Worm (Caenorhabditis elegans): ENCODE data around the gene C01G10.14.

C01G10.14 gene

ce11 chrV:15136772-15137171 lies 31.0 kb upstream of the C01G10.14 start, which contains the start of gene aipl-1:
Gene aipl-1 (minus strand): TSS chrV:15136801.
- TF ChIP-seq hlh-13 (GFP tag; optimal IDR thresholded peaks at IDR 0.05), result no peak
- no peak for TF ChIP-seq syd-9 (tag; optimal IDR thresholded peaks at IDR 0.05)
- TF ChIP-seq mec-3 (tag; optimal IDR thresholded peaks at IDR 0.05; ENCODE audit: borderline replicate concordance), result no peak
- TF ChIP-seq ceh-14 (tag; optimal IDR thresholded peaks at IDR 0.05), result peak; percentile 63
- no peak for TF ChIP-seq hlh-30 (tag; optimal IDR thresholded peaks at IDR 0.05; ENCODE audit: insufficient read depth)
- TF ChIP-seq Y22D7AL.16 (tag; optimal IDR thresholded peaks at IDR 0.05), result no peak
- peak; percentile 62 for TF ChIP-seq ceh-2 (tag; optimal IDR thresholded peaks at IDR 0.05)
- no peak for TF ChIP-seq ref-2 (tag; optimal IDR thresholded peaks at IDR 0.05)
- TF ChIP-seq ceh-30 (tag; optimal IDR thresholded peaks at IDR 0.05), result no peak
- no peak for TF ChIP-seq pax-1 (tag; optimal IDR thresholded peaks at IDR 0.05)
- TF ChIP-seq hlh-6 (tag; optimal IDR thresholded peaks at IDR 0.05), result no peak
- TF ChIP-seq lin-11 (tag; optimal IDR thresholded peaks at IDR 0.05), result no peak
- no peak for TF ChIP-seq elt-4 (tag; optimal IDR thresholded peaks at IDR 0.05)
- no peak for TF ChIP-seq pag-3 (tag; optimal IDR thresholded peaks at IDR 0.05; ENCODE audit: borderline replicate concordance)
- no peak for TF ChIP-seq unc-86 (tag; optimal IDR thresholded peaks at IDR 0.05)
- TF ChIP-seq T23F11.4 (GFP tag; optimal IDR thresholded peaks at IDR 0.05), result no peak
- TF ChIP-seq ceh-45 (GFP tag; IDR thresholded peaks at IDR 0.05), result no peak
- peak; percentile 91 for TF ChIP-seq ceh-31 (tag; optimal IDR thresholded peaks at IDR 0.05)
- no peak for TF ChIP-seq ttx-3 (tag; optimal IDR thresholded peaks at IDR 0.05)
- TF ChIP-seq pha-2 (tag; optimal IDR thresholded peaks at IDR 0.05), result no peak
- TF ChIP-seq ceh-48 (tag; optimal IDR thresholded peaks at IDR 0.05), result no peak
- peak; percentile 20 for TF ChIP-seq elt-2 (tag; optimal IDR thresholded peaks at IDR 0.05)
- peak; percentile 88 for TF ChIP-seq unc-42 (tag; optimal IDR thresholded peaks at IDR 0.05)
- no peak for TF ChIP-seq nhr-11 (tag; optimal IDR thresholded peaks at IDR 0.05)
- TF ChIP-seq nfya-1 (tag; optimal IDR thresholded peaks at IDR 0.05), result peak; percentile 35
- TF ChIP-seq che-1 (tag; optimal IDR thresholded peaks at IDR 0.05), result no peak
- no peak for TF ChIP-seq ceh-9 (tag; optimal IDR thresholded peaks at IDR 0.05)
- no peak for TF ChIP-seq fkh-6 (tag; optimal IDR thresholded peaks at IDR 0.05)
- no peak for TF ChIP-seq madf-2 (tag; optimal IDR thresholded peaks at IDR 0.05)
- no peak for TF ChIP-seq sox-2 (GFP tag; IDR thresholded peaks at IDR 0.05)
- TF ChIP-seq lim-6 (tag; optimal IDR thresholded peaks at IDR 0.05), result peak; percentile 8
- no peak for TF ChIP-seq pros-1 (tag; optimal IDR thresholded peaks at IDR 0.05)
- no peak for TF ChIP-seq pat-9 (tag; optimal IDR thresholded peaks at IDR 0.05)
- no peak for TF ChIP-seq gmeb-2 (tag; optimal IDR thresholded peaks at IDR 0.05)
- no peak for TF ChIP-seq ceh-18 (tag; optimal IDR thresholded peaks at IDR 0.05)
- no peak for TF ChIP-seq hlh-8 (tag; optimal IDR thresholded peaks at IDR 0.05)
- TF ChIP-seq unc-3 (GFP tag; conservative IDR thresholded peaks at IDR 0.05), result no peak
- peak; percentile 19 for TF ChIP-seq unc-3 (tag; optimal IDR thresholded peaks at IDR 0.05)
- TF ChIP-seq K02D7.2 (tag; optimal IDR thresholded peaks at IDR 0.05), result no peak
- peak; percentile 24 for TF ChIP-seq ets-4 (tag; optimal IDR thresholded peaks at IDR 0.05)
- TF ChIP-seq tbx-2 (tag; optimal IDR thresholded peaks at IDR 0.05), result peak; percentile 78
- no peak for TF ChIP-seq ztf-16 (tag; optimal IDR thresholded peaks at IDR 0.05)
- no peak for TF ChIP-seq hlh-15 (tag; optimal IDR thresholded peaks at IDR 0.05)
- no peak for TF ChIP-seq F13H6.1 (tag; optimal IDR thresholded peaks at IDR 0.05)
- TF ChIP-seq pha-4 (tag; optimal IDR thresholded peaks at IDR 0.05), result no peak
- no peak for TF ChIP-seq sox-4 (tag; optimal IDR thresholded peaks at IDR 0.05)
- peak; percentile 41 for TF ChIP-seq pqm-1 (tag; optimal IDR thresholded peaks at IDR 0.05)
- TF ChIP-seq C08G9.2 (tag; optimal IDR thresholded peaks at IDR 0.05), result peak; percentile 53
- TF ChIP-seq ceh-6 (GFP tag; optimal IDR thresholded peaks at IDR 0.05), result no peak
- TF ChIP-seq fax-1 (tag; optimal IDR thresholded peaks at IDR 0.05), result peak; percentile 36
- TF ChIP-seq npax-4 (tag; optimal IDR thresholded peaks at IDR 0.05), result no peak
- no peak for TF ChIP-seq ceh-24 (tag; optimal IDR thresholded peaks at IDR 0.05)
- no peak for TF ChIP-seq ceh-22 (tag; optimal IDR thresholded peaks at IDR 0.05)
- peak; percentile 38 for TF ChIP-seq ahr-1 (tag; optimal IDR thresholded peaks at IDR 0.05)
- TF ChIP-seq dmd-4 (tag; optimal IDR thresholded peaks at IDR 0.05; ENCODE audit: borderline replicate concordance), result no peak
